Worm (Caenorhabditis elegans): ENCODE data around the gene F54D12.2.

Gene F54D12.2

DNA sequence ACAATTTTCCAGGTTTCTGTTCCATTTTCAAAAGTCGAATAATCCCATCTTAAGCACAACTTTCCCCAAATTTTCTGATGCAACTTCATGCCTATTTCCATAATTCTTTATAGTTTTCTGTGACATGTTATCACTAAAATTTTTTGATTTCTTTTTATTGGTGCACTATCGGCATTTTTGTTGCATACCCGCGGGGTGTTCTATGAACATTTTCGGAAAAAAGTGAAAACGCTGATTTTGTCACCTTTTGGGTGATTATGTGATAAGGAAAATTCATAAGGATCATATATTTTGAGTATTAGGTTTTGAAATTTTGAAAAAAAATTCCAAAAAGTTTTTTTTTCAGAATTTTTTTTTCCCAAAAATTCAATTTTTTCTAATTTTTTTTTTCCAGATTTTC lies 12.0 kb upstream of the F54D12.2 start, which contains the start of gene aat-7:
TSS of gene aat-7 (plus strand) at position 393 of the 400 bp plus-strand sequence.
- TF ChIP-seq jun-1 (tag; optimal IDR thresholded peaks at IDR 0.05) (peak; percentile 11), elt-2 (tag; optimal IDR thresholded peaks at IDR 0.05) (peak; percentile 92), pqm-1 (tag; optimal IDR thresholded peaks at IDR 0.05) (peak; percentile 70), hmg-11 (tag; optimal IDR thresholded peaks at IDR 0.05) (no peak)

ce11 chrII:1397703-1398102 lies 793 bp upstream of the F54D12.2 start, which contains the start of gene F54D12.8:
F54D12.8 (minus strand) TSS chrII:1398038.
- no peak for TF ChIP-seq elt-1 (tag; optimal IDR thresholded peaks at IDR 0.05)
- no peak for TF ChIP-seq nhr-25 (tag; optimal IDR thresholded peaks at IDR 0.05)
- TF ChIP-seq egl-5 (tag; optimal IDR thresholded peaks at IDR 0.05) = no peak
- TF ChIP-seq skn-1 (tag; optimal IDR thresholded peaks at IDR 0.05) = no peak
- no peak for TF ChIP-seq elt-3 (tag; optimal IDR thresholded peaks at IDR 0.05)
- no peak for TF ChIP-seq sea-2 (GFP tag; optimal IDR thresholded peaks at IDR 0.05)
- no peak for TF ChIP-seq ama-1 (optimal IDR thresholded peaks at IDR 0.05)
- TF ChIP-seq ztf-11 (tag; optimal IDR thresholded peaks at IDR 0.05) = no peak
- TF ChIP-seq unc-62 (GFP tag; optimal IDR thresholded peaks at IDR 0.05) = no peak
- no peak for TF ChIP-seq nhr-77 (tag; optimal IDR thresholded peaks at IDR 0.05)
- TF ChIP-seq lin-39 (tag; optimal IDR thresholded peaks at IDR 0.05) = no peak
- no peak for TF ChIP-seq elt-2 (tag; optimal IDR thresholded peaks at IDR 0.05)
- TF ChIP-seq eor-1 (tag; optimal IDR thresholded peaks at IDR 0.05) = no peak
- TF ChIP-seq ceh-28 (tag; optimal IDR thresholded peaks at IDR 0.05) = no peak

ce11 chrII:1400105-1400504 lies 1.6 kb downstream of the F54D12.2 start, which contains the start of gene F54D12.1:
F54D12.1 (plus strand) TSS chrII:1400405.
- TF ChIP-seq skn-1 (tag; optimal IDR thresholded peaks at IDR 0.05) (no peak), ceh-16 (tag; optimal IDR thresholded peaks at IDR 0.05) (no peak), nhr-237 (tag; optimal IDR thresholded peaks at IDR 0.05) (no peak)

DNA sequence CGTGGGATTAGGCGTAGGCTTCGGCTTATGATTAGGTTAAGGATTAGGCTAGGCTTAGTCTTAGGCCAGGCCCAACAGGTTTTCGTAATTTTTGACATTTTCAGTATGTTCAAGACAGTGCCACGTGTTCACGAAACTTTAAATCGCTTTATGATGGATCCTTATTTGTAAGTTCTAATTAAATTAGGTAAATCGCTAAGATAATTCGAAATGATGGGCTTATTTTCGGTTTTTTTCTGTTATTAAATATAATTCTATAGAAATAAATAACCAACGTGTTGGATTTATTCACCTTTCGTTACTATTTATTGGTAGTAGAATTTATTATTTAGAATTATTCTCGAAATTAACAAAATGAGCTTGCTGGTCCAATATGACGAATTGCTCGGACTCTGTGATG lies 3.0 kb downstream of the F54D12.2 start, which contains the start of gene Y51H7C.8:
TSS of gene Y51H7C.8 (plus strand) at position 301 of the 400 bp plus-strand sequence.
- TF ChIP-seq fkh-2 (tag; optimal IDR thresholded peaks at IDR 0.05) = no peak
- no peak for TF ChIP-seq egl-5 (tag; optimal IDR thresholded peaks at IDR 0.05)
- TF ChIP-seq nhr-23 (tag; optimal IDR thresholded peaks at IDR 0.05) = no peak
- no peak for TF ChIP-seq ZK546.5 (tag; optimal IDR thresholded peaks at IDR 0.05)
- no peak for TF ChIP-seq nhr-67 (tag; optimal IDR thresholded peaks at IDR 0.05)

ce11 chrII:1402167-1402619 lies 3.7 kb downstream of the F54D12.2 start, which contains the start of gene Y51H7C.7:
Y51H7C.7 (plus strand) TSS chrII:1402569.
- TF ChIP-seq ama-1 (optimal IDR thresholded peaks at IDR 0.05) (no peak), lin-39 (tag; optimal IDR thresholded peaks at IDR 0.05) (peak; percentile 24), R02D3.7 (tag; optimal IDR thresholded peaks at IDR 0.05) (peak; percentile 36), lsy-12 (tag; optimal IDR thresholded peaks at IDR 0.05) (no peak), unc-62 (GFP tag; optimal IDR thresholded peaks at IDR 0.05) (no peak), nhr-28 (tag; optimal IDR thresholded peaks at IDR 0.05) (no peak), lin-15B (tag; optimal IDR thresholded peaks at IDR 0.05) (peak; percentile 75), nhr-23 (tag; optimal IDR thresholded peaks at IDR 0.05) (peak; percentile 65), elt-2 (tag; optimal IDR thresholded peaks at IDR 0.05) (peak; percentile 22), tbx-2 (tag; optimal IDR thresholded peaks at IDR 0.05) (peak; percentile 18)

DNA sequence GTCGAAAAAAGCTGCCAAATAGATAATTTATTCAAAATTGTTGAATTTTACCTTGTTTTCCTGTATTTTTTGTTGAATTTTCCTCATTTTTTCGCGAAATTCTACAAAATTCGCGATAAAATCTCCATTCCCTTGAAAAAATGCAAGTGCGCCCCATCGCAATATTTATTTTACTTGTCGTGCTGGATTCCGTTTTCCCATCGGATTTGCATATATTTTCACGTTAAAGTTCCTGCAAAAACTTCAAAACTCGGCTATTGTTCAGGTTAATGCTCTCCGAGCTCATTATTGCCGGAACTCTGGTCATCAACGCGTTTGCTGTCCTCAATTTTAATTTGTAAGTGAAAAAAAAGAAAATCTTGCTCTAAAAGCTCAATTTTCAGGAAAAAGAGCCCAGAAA lies 4.6 kb downstream of the F54D12.2 start, which contains the start of the genes Y51H7C.41 and cogc-4:
TSS of gene Y51H7C.41 (plus strand) at position 266 of the 400 bp plus-strand sequence.
TSS of gene cogc-4 (plus strand) at position 386 of the 400 bp plus-strand sequence.
- TF ChIP-seq skn-1 (tag; optimal IDR thresholded peaks at IDR 0.05) (no peak), ztf-11 (tag; optimal IDR thresholded peaks at IDR 0.05) (no peak), nhr-11 (tag; optimal IDR thresholded peaks at IDR 0.05) (no peak), fkh-10 (GFP tag; optimal IDR thresholded peaks at IDR 0.05) (no peak), ZK546.5 (tag; optimal IDR thresholded peaks at IDR 0.05) (no peak), mdl-1 (tag; optimal IDR thresholded peaks at IDR 0.05) (no peak), lin-39 (tag; optimal IDR thresholded peaks at IDR 0.05) (no peak), pqm-1 (tag; optimal IDR thresholded peaks at IDR 0.05) (no peak), elt-2 (tag; optimal IDR thresholded peaks at IDR 0.05) (no peak), zag-1 (tag; optimal IDR thresholded peaks at IDR 0.05) (no peak), ztf-4 (tag; optimal IDR thresholded peaks at IDR 0.05) (no peak), egl-5 (tag; optimal IDR thresholded peaks at IDR 0.05) (no peak), unc-39 (tag; optimal IDR thresholded peaks at IDR 0.05) (no peak), jun-1 (tag; optimal IDR thresholded peaks at IDR 0.05) (no peak), nhr-28 (tag; optimal IDR thresholded peaks at IDR 0.05) (no peak), eor-1 (tag; optimal IDR thresholded peaks at IDR 0.05) (no peak), lin-15B (tag; optimal IDR thresholded peaks at IDR 0.05) (no peak), nhr-76 (tag; optimal IDR thresholded peaks at IDR 0.05) (no peak), tbx-2 (tag; optimal IDR thresholded peaks at IDR 0.05) (no peak), snpc-4 (tag; optimal IDR thresholded peaks at IDR 0.05) (no peak)
